Worm (Caenorhabditis elegans) whole organism, L3 larva: ENCODE measurements around the gene mct-6.
A peak's percentile ranks its signal among the peaks of the same experiment; 100 is the strongest.

ENCODE experiments used
- R02D3.7 ChIP-seq: fragments of 150-350 bp; optimal IDR thresholded peaks from 2 replicates; lab custom pipeline; 2014; ENCODE audit warnings: missing biosample characterization, missing genetic modification characterization
- ZK546.5 ChIP-seq: sonication (generic microtip); optimal IDR thresholded peaks from 2 replicates; lab custom pipeline; 2017; ENCODE audit warnings: missing biosample characterization, missing genetic modification characterization
- aly-2 ChIP-seq: fragments of 150-350 bp; optimal IDR thresholded peaks from 2 replicates; lab custom pipeline; 2014; ENCODE audit warnings: missing biosample characterization, missing genetic modification characterization
- ama-1 ChIP-seq: fragments of 150-350 bp; optimal IDR thresholded peaks from 2 replicates; lab custom pipeline; 2018
- ceh-16 ChIP-seq: sonication (generic microtip); optimal IDR thresholded peaks from 2 replicates; lab custom pipeline; 2017; ENCODE audit warnings: missing biosample characterization, missing genetic modification characterization
- ceh-28 ChIP-seq: fragments of 150-350 bp; optimal IDR thresholded peaks from 2 replicates; lab custom pipeline; 2014; ENCODE audit warnings: missing biosample characterization, missing genetic modification reagents, missing genetic modification characterization
- ceh-82 ChIP-seq: fragments of 150-350 bp; optimal IDR thresholded peaks from 2 replicates; lab custom pipeline; 2014; ENCODE audit warnings: missing biosample characterization, missing genetic modification characterization
- ceh-9 ChIP-seq: sonication (generic microtip); optimal IDR thresholded peaks from 2 replicates; lab custom pipeline; 2018; ENCODE audit warnings: missing biosample characterization, missing genetic modification characterization
- daf-12 ChIP-seq: fragments of 150-350 bp; optimal IDR thresholded peaks from 2 replicates; lab custom pipeline; 2014; ENCODE audit warnings: missing biosample characterization, missing genetic modification reagents, missing genetic modification characterization
- egl-27 ChIP-seq: sonication (generic microtip); optimal IDR thresholded peaks from 4 replicates; lab custom pipeline; 2017; ENCODE audit warnings: missing biosample characterization, missing genetic modification reagents, missing genetic modification characterization
- egl-5 ChIP-seq: fragments of 150-350 bp; optimal IDR thresholded peaks from 2 replicates; lab custom pipeline; 2017; ENCODE audit warnings: missing biosample characterization, missing genetic modification reagents, missing genetic modification characterization, inconsistent platforms
- elt-1 ChIP-seq: fragments of 150-350 bp; optimal IDR thresholded peaks from 2 replicates; lab custom pipeline; 2014; ENCODE audit warnings: missing biosample characterization, missing genetic modification characterization
- elt-2 ChIP-seq: sonication (generic microtip); optimal IDR thresholded peaks from 2 replicates; lab custom pipeline; 2016; ENCODE audit warnings: missing genetic modification reagents, mild to moderate bottlenecking, missing genetic modification characterization, missing compliant biosample characterization
- eor-1 ChIP-seq, 2 experiments: fragments of 150-350 bp; optimal IDR thresholded peaks; 2 replicates each; lab custom pipeline; 2014 to 2018; ENCODE audit warnings: missing biosample characterization in 2 of 2, missing genetic modification characterization in 2 of 2
- fkh-10 ChIP-seq: sonication (generic microtip); optimal IDR thresholded peaks from 2 replicates; lab custom pipeline; 2017; ENCODE audit warnings: missing biosample characterization, missing genetic modification reagents, missing genetic modification characterization
- fkh-2 ChIP-seq: fragments of 150-350 bp; optimal IDR thresholded peaks from 2 replicates; lab custom pipeline; 2014; ENCODE audit warnings: missing biosample characterization, missing genetic modification reagents, missing genetic modification characterization
- fos-1 ChIP-seq: fragments of 150-350 bp; optimal IDR thresholded peaks from 2 replicates; lab custom pipeline; 2014; ENCODE audit warnings: missing biosample characterization, missing genetic modification characterization
- hmg-11 ChIP-seq: sonication (generic microtip); optimal IDR thresholded peaks from 2 replicates; lab custom pipeline; 2016; ENCODE audit warnings: missing genetic modification characterization, missing compliant biosample characterization
- jun-1 ChIP-seq: fragments of 150-350 bp; optimal IDR thresholded peaks from 2 replicates; lab custom pipeline; 2014; ENCODE audit warnings: missing biosample characterization, missing genetic modification reagents, missing genetic modification characterization
- lin-15B ChIP-seq: fragments of 150-350 bp; optimal IDR thresholded peaks from 2 replicates; lab custom pipeline; 2014; ENCODE audit warnings: missing biosample characterization, missing genetic modification characterization
- lin-39 ChIP-seq: fragments of 150-350 bp; optimal IDR thresholded peaks from 2 replicates; lab custom pipeline; 2018; ENCODE audit warnings: missing biosample characterization, missing genetic modification reagents, missing genetic modification characterization
- lsy-12 ChIP-seq: sonication (generic microtip); optimal IDR thresholded peaks from 2 replicates; lab custom pipeline; 2016; ENCODE audit warnings: mild to moderate bottlenecking, missing genetic modification characterization, missing compliant biosample characterization
- mdl-1 ChIP-seq: fragments of 150-350 bp; optimal IDR thresholded peaks from 2 replicates; lab custom pipeline; 2014; ENCODE audit warnings: missing biosample characterization, missing genetic modification characterization
- mml-1 ChIP-seq: fragments of 150-350 bp; sonication (generic microtip); optimal IDR thresholded peaks from 3 replicates; lab custom pipeline; 2014; ENCODE audit warnings: missing biosample characterization, missing genetic modification characterization
- nfya-1 ChIP-seq: sonication (generic microtip); optimal IDR thresholded peaks from 2 replicates; lab custom pipeline; 2017; ENCODE audit warnings: missing genetic modification characterization, mild to moderate bottlenecking, missing compliant biosample characterization, antibody characterized with exemption, moderate library complexity; ENCODE audit not compliant: insufficient read depth
- nhr-11 ChIP-seq: fragments of 150-350 bp; optimal IDR thresholded peaks from 2 replicates; lab custom pipeline; 2014; ENCODE audit warnings: missing biosample characterization, missing genetic modification characterization
- nhr-12 ChIP-seq: fragments of 150-350 bp; optimal IDR thresholded peaks from 2 replicates; lab custom pipeline; 2014; ENCODE audit warnings: missing biosample characterization, missing genetic modification characterization
- nhr-23 ChIP-seq: fragments of 150-350 bp; optimal IDR thresholded peaks from 2 replicates; lab custom pipeline; 2014; ENCODE audit warnings: missing biosample characterization, missing genetic modification reagents, missing genetic modification characterization
- nhr-25 ChIP-seq: sonication (generic microtip); optimal IDR thresholded peaks from 2 replicates; lab custom pipeline; 2017; ENCODE audit warnings: missing biosample characterization, missing genetic modification characterization
- nhr-28 ChIP-seq: fragments of 150-350 bp; optimal IDR thresholded peaks from 2 replicates; lab custom pipeline; 2014; ENCODE audit warnings: missing biosample characterization, missing genetic modification characterization
- nhr-43 ChIP-seq: sonication (generic microtip); optimal IDR thresholded peaks from 2 replicates; lab custom pipeline; 2016; ENCODE audit warnings: mild to moderate bottlenecking, missing genetic modification characterization, missing compliant biosample characterization; ENCODE audit not compliant: poor library complexity, severe bottlenecking
- nhr-67 ChIP-seq: fragments of 150-350 bp; optimal IDR thresholded peaks from 2 replicates; lab custom pipeline; 2014; ENCODE audit warnings: missing biosample characterization, missing genetic modification characterization
- nhr-76 ChIP-seq: fragments of 150-350 bp; sonication (generic microtip); optimal IDR thresholded peaks from 5 replicates; lab custom pipeline; 2014; ENCODE audit warnings: missing biosample characterization, missing genetic modification characterization
- pha-4 ChIP-seq: fragments of 150-350 bp; optimal IDR thresholded peaks from 2 replicates; lab custom pipeline; 2014; ENCODE audit warnings: missing biosample characterization, missing genetic modification reagents, missing genetic modification characterization
- pqm-1 ChIP-seq: fragments of 150-350 bp; optimal IDR thresholded peaks from 2 replicates; lab custom pipeline; 2017; ENCODE audit warnings: missing biosample characterization, missing genetic modification characterization, inconsistent platforms
- sea-2 ChIP-seq: fragments of 150-350 bp; sonication (generic microtip); optimal IDR thresholded peaks from 4 replicates; lab custom pipeline; 2014; ENCODE audit warnings: missing biosample characterization, missing genetic modification reagents, missing genetic modification characterization
- skn-1 ChIP-seq: fragments of 150-350 bp; optimal IDR thresholded peaks from 2 replicates; lab custom pipeline; 2014; ENCODE audit warnings: missing biosample characterization, missing genetic modification characterization
- snpc-4 ChIP-seq: fragments of 150-350 bp; optimal IDR thresholded peaks from 2 replicates; lab custom pipeline; 2014; ENCODE audit warnings: missing biosample characterization, missing genetic modification characterization
- tbx-2 ChIP-seq: sonication (generic microtip); optimal IDR thresholded peaks from 2 replicates; lab custom pipeline; 2016; ENCODE audit warnings: mild to moderate bottlenecking, missing genetic modification characterization, missing compliant biosample characterization
- unc-39 ChIP-seq: sonication (generic microtip); optimal IDR thresholded peaks from 4 replicates; lab custom pipeline; 2017; ENCODE audit warnings: missing biosample characterization, missing genetic modification characterization
- unc-62 ChIP-seq: fragments of 150-350 bp; sonication (generic microtip); optimal IDR thresholded peaks from 4 replicates; lab custom pipeline; 2014; ENCODE audit warnings: missing biosample characterization, missing genetic modification reagents, missing genetic modification characterization
- zag-1 ChIP-seq: fragments of 150-350 bp; optimal IDR thresholded peaks from 2 replicates; lab custom pipeline; 2014; ENCODE audit warnings: missing biosample characterization, missing genetic modification characterization
- ztf-4 ChIP-seq: fragments of 150-350 bp; optimal IDR thresholded peaks from 2 replicates; lab custom pipeline; 2014; ENCODE audit warnings: missing biosample characterization, missing genetic modification characterization

mct-6 gene

DNA sequence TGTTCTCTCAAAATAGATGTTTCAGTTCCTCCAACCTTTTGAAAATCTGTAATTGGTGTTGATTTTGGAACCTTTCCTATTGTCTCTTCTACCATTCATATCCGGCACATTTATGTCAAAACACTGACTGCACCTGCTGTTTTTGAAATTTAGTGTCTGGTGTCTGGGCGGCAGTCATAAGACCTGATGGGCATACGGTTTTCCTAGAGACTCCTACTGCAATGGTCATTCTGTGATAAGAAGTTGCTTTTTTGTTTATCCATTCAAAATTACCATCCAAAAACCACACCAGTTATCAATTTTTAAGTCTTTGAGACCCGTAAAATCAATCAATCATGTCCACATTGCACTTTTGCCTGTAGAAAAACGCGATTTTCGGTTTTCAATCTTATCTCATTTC is 28.3 kb upstream of the mct-6 start:
- TF ChIP-seq pqm-1 (tag; lab: Kevin White, UChicago) (no peak), elt-2 (tag; lab: Kevin White, UChicago) (peak; percentile 14), sea-2 (no peak), zag-1 (tag; lab: Kevin White, UChicago) (no peak), ama-1 (peak; percentile 39), fkh-2 (tag; lab: Kevin White, UChicago) (no peak)

DNA sequence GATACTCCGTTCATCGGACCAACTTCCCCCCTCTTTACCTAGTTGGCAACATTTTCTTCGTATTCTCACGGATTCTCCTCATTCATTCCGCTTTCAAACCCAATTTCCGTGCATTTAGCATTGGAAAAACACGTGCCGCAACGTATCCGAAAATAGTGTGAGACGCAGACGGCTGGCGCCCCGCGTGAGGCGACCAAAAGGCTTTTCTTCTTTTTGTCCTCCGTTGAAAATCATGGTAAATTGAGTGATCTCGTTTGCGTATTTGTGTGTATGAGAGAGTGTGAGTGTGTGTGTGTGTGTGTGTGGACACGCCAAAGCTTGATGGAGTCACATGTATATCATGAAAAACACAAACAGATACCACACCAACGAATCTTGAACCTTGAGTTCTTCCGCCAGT is 26.5 kb upstream of the mct-6 start:
- TF ChIP-seq nhr-11 (tag; lab: Kevin White, UChicago) (peak; percentile 82), fkh-10 (GFP tag; lab: Kevin White, UChicago) (peak; percentile 97), ZK546.5 (no peak), mml-1 (tag; lab: Kevin White, UChicago) (peak; percentile 66), nhr-43 (tag; lab: Kevin White, UChicago) (peak; percentile 91), snpc-4 (tag; lab: Kevin White, UChicago) (peak; percentile 49), ama-1 (peak; percentile 74), mdl-1 (peak; percentile 97), elt-1 (tag; lab: Kevin White, UChicago) (peak; percentile 62), tbx-2 (tag; lab: Kevin White, UChicago) (peak; percentile 46), nhr-76 (tag; lab: Kevin White, UChicago) (no peak), nhr-25 (tag; lab: Kevin White, UChicago) (peak; percentile 95), jun-1 (tag; lab: Kevin White, UChicago) (peak; percentile 92), sea-2 (peak; percentile 11), ztf-4 (tag; lab: Kevin White, UChicago) (peak; percentile 15), egl-5 (tag; lab: Kevin White, UChicago) (peak; percentile 96), pqm-1 (tag; lab: Kevin White, UChicago) (peak; percentile 84), daf-12 (tag; lab: Kevin White, UChicago) (no peak), egl-27 (tag; lab: Kevin White, UChicago) (no peak), skn-1 (tag; lab: Kevin White, UChicago) (peak; percentile 53), nfya-1 (peak; percentile 89), ceh-9 (tag; lab: Kevin White, UChicago) (no peak), elt-2 (tag; lab: Kevin White, UChicago) (peak; percentile 77), nhr-12 (tag; lab: Kevin White, UChicago) (no peak), ceh-28 (peak; percentile 73), unc-62 (peak; percentile 66), hmg-11 (tag; lab: Kevin White, UChicago) (peak; percentile 72), lsy-12 (tag; lab: Kevin White, UChicago) (peak; percentile 85), nhr-67 (tag; lab: Kevin White, UChicago) (no peak), nhr-23 (tag; lab: Kevin White, UChicago) (peak; percentile 90), pha-4 (tag; lab: Kevin White, UChicago) (peak; percentile 88), lin-39 (peak; percentile 67), lin-15B (tag; lab: Kevin White, UChicago) (peak; percentile 53), nhr-28 (tag; lab: Kevin White, UChicago) (no peak)

DNA sequence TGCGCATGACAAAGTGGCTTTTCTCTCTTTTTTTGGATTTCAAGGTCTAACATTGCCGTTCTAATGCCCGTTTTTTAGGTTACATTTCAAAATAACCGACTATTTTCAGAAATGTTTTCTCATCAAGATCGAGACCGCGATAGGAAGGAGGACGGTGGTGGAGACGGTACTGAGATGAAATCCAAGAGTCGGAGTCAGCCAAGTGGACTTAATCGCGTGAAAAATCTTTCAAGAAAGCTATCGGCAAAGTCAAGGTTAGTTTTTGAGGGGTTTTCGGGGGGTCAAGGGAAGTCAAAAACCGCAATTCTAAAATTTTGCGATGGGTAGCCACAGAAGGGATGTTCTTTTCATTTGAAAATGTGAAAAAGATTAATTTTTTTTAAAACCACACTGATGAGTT is 25.7 kb upstream of the mct-6 start, which contains the start of gene aak-2:
Gene aak-2, plus strand, starts transcription at position 110 of the 400 bp plus-strand sequence.
- TF ChIP-seq sea-2 (no peak), nhr-67 (tag; lab: Kevin White, UChicago) (no peak), mml-1 (tag; lab: Kevin White, UChicago) (no peak), egl-5 (tag; lab: Kevin White, UChicago) (no peak), aly-2 (tag; lab: Kevin White, UChicago) (no peak), nhr-25 (tag; lab: Kevin White, UChicago) (peak; percentile 80), nhr-11 (tag; lab: Kevin White, UChicago) (no peak), nfya-1 (no peak), nhr-76 (tag; lab: Kevin White, UChicago) (no peak), jun-1 (tag; lab: Kevin White, UChicago) (no peak), daf-12 (tag; lab: Kevin White, UChicago) (no peak), eor-1 (tag; optimal IDR thresholded peaks at IDR 0.05; lab: Kevin White, UChicago) (no peak), egl-27 (tag; lab: Kevin White, UChicago) (no peak), zag-1 (tag; lab: Kevin White, UChicago) (no peak), lsy-12 (tag; lab: Kevin White, UChicago) (no peak), fos-1 (tag; lab: Kevin White, UChicago) (no peak), snpc-4 (tag; lab: Kevin White, UChicago) (no peak), R02D3.7 (no peak), nhr-23 (tag; lab: Kevin White, UChicago) (peak; percentile 17), ceh-82 (tag; lab: Kevin White, UChicago) (no peak), ceh-16 (peak; percentile 14), skn-1 (tag; lab: Kevin White, UChicago) (no peak), fkh-2 (tag; lab: Kevin White, UChicago) (no peak), unc-39 (tag; lab: Kevin White, UChicago) (no peak), elt-1 (tag; lab: Kevin White, UChicago) (peak; percentile 76), ZK546.5 (no peak), hmg-11 (tag; lab: Kevin White, UChicago) (no peak), tbx-2 (tag; lab: Kevin White, UChicago) (no peak)
